Fruit fly (Drosophila melanogaster): ENCODE measurements around the gene CG3544.

dm6 chr2L:837989-838388 is 53.9 kb downstream of the CG3544 start:
- no peak for TF ChIP-seq Clk (GFP tag; optimal IDR thresholded peaks at IDR 0.05)
- TF ChIP-seq cnc (optimal IDR thresholded peaks at IDR 0.05) = no peak
- no peak for TF ChIP-seq CG14711 (tag; optimal IDR thresholded peaks at IDR 0.05)
- no peak for TF ChIP-seq cic (GFP tag; optimal IDR thresholded peaks at IDR 0.05)
- no peak for TF ChIP-seq kay (GFP tag; ENCODE audit: borderline replicate concordance)
- no peak for TF ChIP-seq Crg-1 (GFP tag; optimal IDR thresholded peaks at IDR 0.05)
- TF ChIP-seq CG11617 (GFP tag; optimal IDR thresholded peaks at IDR 0.05) = no peak
- TF ChIP-seq CG33017 (tag; optimal IDR thresholded peaks at IDR 0.05) = no peak
- TF ChIP-seq toe (GFP tag; optimal IDR thresholded peaks at IDR 0.05) = no peak
- no peak for TF ChIP-seq CG5204 (GFP tag; optimal IDR thresholded peaks at IDR 0.05)
- TF ChIP-seq CG12768 (GFP tag; optimal IDR thresholded peaks at IDR 0.05) = no peak
- TF ChIP-seq Hr96 (GFP tag; optimal IDR thresholded peaks at IDR 0.05) = no peak
- no peak for TF ChIP-seq CG7045 (GFP tag; optimal IDR thresholded peaks at IDR 0.05)
- no peak for TF ChIP-seq CG7101 (tag; optimal IDR thresholded peaks at IDR 0.05)
